Comparison of ENCODE assay signal across 1 fruit fly cellular context in the genomic region with DNA sequence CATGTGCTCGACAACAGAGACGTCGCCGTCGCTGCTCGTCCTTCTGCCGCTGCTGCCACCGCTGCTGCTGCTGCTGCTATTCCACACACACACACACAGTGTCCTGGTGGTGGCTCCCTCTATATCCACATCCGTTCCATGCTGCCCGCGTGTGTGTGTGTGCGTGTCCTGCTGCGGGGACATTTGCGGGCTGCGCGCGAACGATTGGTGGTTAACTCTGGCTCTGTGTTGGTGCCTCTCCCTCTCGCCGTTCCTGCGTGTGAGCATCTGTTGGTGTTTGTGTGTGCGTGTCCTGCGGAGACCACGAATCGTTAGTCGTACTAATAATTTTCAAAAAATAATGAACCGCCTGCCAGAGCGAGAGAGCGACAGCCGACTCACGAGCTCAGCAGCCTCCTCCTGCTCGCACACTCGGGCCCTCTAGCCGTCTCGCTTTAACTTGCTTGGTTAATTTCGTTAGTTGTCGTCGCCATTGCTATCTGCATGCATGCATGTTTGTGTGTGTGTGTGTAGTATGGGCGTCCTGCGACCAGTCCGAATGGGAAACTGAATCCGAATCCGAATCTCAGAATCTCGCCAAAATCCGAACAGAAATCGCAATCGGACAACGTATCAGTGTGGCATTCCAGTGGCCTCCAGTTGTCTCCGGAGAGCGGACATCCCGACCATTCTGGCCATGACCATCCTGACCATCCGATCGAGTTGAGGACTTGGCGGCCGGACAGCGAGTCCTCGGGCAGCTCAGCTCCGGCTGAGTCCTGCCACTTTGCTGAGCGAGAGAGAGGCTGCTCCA.
TF ChIP-seq lines count a peak whose summit lies in the region.

No protein-coding gene starts in this region.

TF ChIP-seq in whole organism, embryonic, 481 proteins besides CTCF, POLR2A, EP300 and RAD21 (continued from another document):
- peak; percentile 43 for TF ChIP-seq phol (tag; optimal IDR thresholded peaks at IDR 0.05; lab: Kevin White, UChicago)
- TF ChIP-seq Dip3 (GFP tag; optimal IDR thresholded peaks at IDR 0.05; lab: Kevin White, UChicago) = no peak
- no peak for TF ChIP-seq tll (GFP tag; optimal IDR thresholded peaks at IDR 0.05; lab: Kevin White, UChicago)
- TF ChIP-seq psq (GFP tag; optimal IDR thresholded peaks at IDR 0.05; lab: Kevin White, UChicago) = no peak
- no peak for TF ChIP-seq her (GFP tag; optimal IDR thresholded peaks at IDR 0.05; lab: Kevin White, UChicago)
- no peak for TF ChIP-seq lmd (GFP tag; IDR thresholded peaks at IDR 0.05; lab: Robert Waterston, UW)
- TF ChIP-seq Aef1 (GFP tag; IDR thresholded peaks at IDR 0.05; lab: Robert Waterston, UW) = no peak
- no peak for TF ChIP-seq CG3847 (GFP tag; IDR thresholded peaks at IDR 0.05; lab: Robert Waterston, UW)
- peak; percentile 35 for TF ChIP-seq Ets97D (GFP tag; optimal IDR thresholded peaks at IDR 0.05; lab: Kevin White, UChicago)
- TF ChIP-seq Nf-YB (GFP tag; optimal IDR thresholded peaks at IDR 0.05; lab: Kevin White, UChicago) = peak; percentile 95
- TF ChIP-seq lola (GFP tag; optimal IDR thresholded peaks at IDR 0.05; lab: Kevin White, UChicago) = no peak
- no peak for TF ChIP-seq CG31365 (tag; optimal IDR thresholded peaks at IDR 0.05; lab: Kevin White, UChicago)
- TF ChIP-seq Kr (GFP tag; optimal IDR thresholded peaks at IDR 0.05; lab: Kevin White, UChicago) = no peak
- TF ChIP-seq CG31224 (GFP tag; IDR thresholded peaks at IDR 0.05; lab: Robert Waterston, UW) = no peak
- TF ChIP-seq CG16815 (GFP tag; optimal IDR thresholded peaks at IDR 0.05; lab: Kevin White, UChicago) = no peak
- TF ChIP-seq pfk (GFP tag; optimal IDR thresholded peaks at IDR 0.05; lab: Kevin White, UChicago) = peak; percentile 85
- no peak for TF ChIP-seq Camta (GFP tag; optimal IDR thresholded peaks at IDR 0.05; lab: Kevin White, UChicago)
- no peak for TF ChIP-seq zfh1 (GFP tag; IDR thresholded peaks at IDR 0.05; lab: Robert Waterston, UW)
- TF ChIP-seq twi (tag; optimal IDR thresholded peaks at IDR 0.05; lab: Kevin White, UChicago) = peak; percentile 3
